Fruit fly (Drosophila melanogaster) whole organism, embryonic: ENCODE measurements around the gene VhaM9.7-c.

Source experiments
- Abd-B ChIP-seq: fragments of 200-800 bp; sonication (Bioruptor generic); optimal IDR thresholded peaks from 2 replicates; lab custom pipeline; 2018; ENCODE audit warnings: missing biosample characterization, mild to moderate bottlenecking, missing genetic modification characterization, moderate library complexity
- Asciz ChIP-seq: fragments of 200-800 bp; sonication (Bioruptor generic); optimal IDR thresholded peaks from 2 replicates; lab custom pipeline; 2017; ENCODE audit warnings: missing biosample characterization, mild to moderate bottlenecking, missing genetic modification characterization, missing genetic modification reagents
- Atf-2 ChIP-seq: fragments of 200-800 bp; sonication (Bioruptor generic); optimal IDR thresholded peaks from 2 replicates; lab custom pipeline; 2016; ENCODE audit warnings: missing biosample characterization, missing genetic modification characterization
- BEAF-32 ChIP-seq: fragments of 200-800 bp; sonication (Bioruptor generic); optimal IDR thresholded peaks from 3 replicates; lab custom pipeline; 2017; ENCODE audit warnings: missing biosample characterization, missing genetic modification characterization, mild to moderate bottlenecking, moderate library complexity, missing genetic modification reagents
- CG10147 ChIP-seq: fragments of 200-800 bp; sonication (Bioruptor generic); optimal IDR thresholded peaks from 2 replicates; lab custom pipeline; 2019; ENCODE audit warnings: missing biosample characterization, mild to moderate bottlenecking, missing genetic modification characterization, moderate library complexity
- CG10267 ChIP-seq: fragments of 200-800 bp; sonication (Bioruptor generic); optimal IDR thresholded peaks from 2 replicates; lab custom pipeline; 2018; ENCODE audit warnings: missing biosample characterization, mild to moderate bottlenecking, missing genetic modification characterization, moderate library complexity
- CG10543 ChIP-seq: fragments of 200-800 bp; sonication (Bioruptor generic); optimal IDR thresholded peaks from 3 replicates; lab custom pipeline; 2017; ENCODE audit warnings: missing biosample characterization, mild to moderate bottlenecking, missing genetic modification characterization, moderate library complexity
- CG11695 ChIP-seq: fragments of 200-800 bp; sonication (Bioruptor generic); IDR thresholded peaks from 3 replicates; pipeline ENCODE4 v1.3.6; 2022; ENCODE audit warnings: missing biosample characterization, missing genetic modification characterization
- CG13287 ChIP-seq: fragments of 200-800 bp; sonication (Bioruptor generic); IDR thresholded peaks from 2 replicates; pipeline ENCODE4 v1.3.6; 2022; ENCODE audit warnings: missing biosample characterization, missing genetic modification characterization; ENCODE audit not compliant: partially characterized antibody
- CG15073 ChIP-seq: fragments of 200-800 bp; sonication (Bioruptor generic); optimal IDR thresholded peaks from 2 replicates; lab custom pipeline; 2016; ENCODE audit warnings: missing biosample characterization, missing genetic modification characterization
- CG2199 ChIP-seq: fragments of 200-800 bp; sonication (Bioruptor generic); IDR thresholded peaks from 3 replicates; pipeline ENCODE4 v1.3.6; 2022; ENCODE audit warnings: missing biosample characterization, missing genetic modification characterization
- CG2875 ChIP-seq: fragments of 200-800 bp; sonication (Bioruptor generic); optimal IDR thresholded peaks from 2 replicates; lab custom pipeline; 2017; ENCODE audit warnings: missing biosample characterization, mild to moderate bottlenecking, missing genetic modification characterization, missing genetic modification reagents
- CG30020 ChIP-seq: fragments of 200-800 bp; optimal IDR thresholded peaks from 2 replicates; lab custom pipeline; 2019; ENCODE audit warnings: missing biosample characterization, mild to moderate bottlenecking, missing genetic modification characterization, moderate library complexity
- CG34224 ChIP-seq: fragments of 200-800 bp; sonication (Bioruptor generic); IDR thresholded peaks from 3 replicates; pipeline ENCODE4 v1.3.6; 2022; ENCODE audit warnings: missing biosample characterization, missing genetic modification characterization; ENCODE audit not compliant: partially characterized antibody
- CG4854 ChIP-seq: fragments of 200-800 bp; sonication (Bioruptor generic); optimal IDR thresholded peaks from 2 replicates; lab custom pipeline; 2016; ENCODE audit warnings: missing biosample characterization, missing genetic modification characterization, inconsistent platforms
- CG6654 ChIP-seq: fragments of 200-800 bp; sonication (Bioruptor generic); optimal IDR thresholded peaks from 2 replicates; lab custom pipeline; 2017; ENCODE audit warnings: missing biosample characterization, mild to moderate bottlenecking, missing genetic modification characterization
- CG6813 ChIP-seq: fragments of 200-800 bp; sonication (Bioruptor generic); optimal IDR thresholded peaks from 2 replicates; lab custom pipeline; 2017; ENCODE audit warnings: missing biosample characterization, missing genetic modification characterization, mild to moderate bottlenecking, moderate library complexity, missing genetic modification reagents
- CG6854 ChIP-seq: fragments of 200-800 bp; sonication (Bioruptor generic); optimal IDR thresholded peaks from 3 replicates; lab custom pipeline; 2017; ENCODE audit warnings: missing biosample characterization, mild to moderate bottlenecking, missing genetic modification characterization
- CG8359 ChIP-seq: fragments of 200-800 bp; sonication (Bioruptor generic); optimal IDR thresholded peaks from 2 replicates; lab custom pipeline; 2017; ENCODE audit warnings: missing biosample characterization, mild to moderate bottlenecking, missing genetic modification characterization, borderline replicate concordance
- CG8388 ChIP-seq: fragments of 200-800 bp; sonication (Bioruptor generic); optimal IDR thresholded peaks from 2 replicates; lab custom pipeline; 2019; ENCODE audit warnings: missing biosample characterization, mild to moderate bottlenecking, missing genetic modification characterization, moderate library complexity
- CG8765 ChIP-seq: fragments of 200-800 bp; sonication (Bioruptor generic); IDR thresholded peaks from 2 replicates; pipeline ENCODE4 v1.3.6; 2022; ENCODE audit warnings: missing biosample characterization, missing genetic modification characterization
- CG9932 ChIP-seq: fragments of 200-800 bp; sonication (Bioruptor generic); IDR thresholded peaks from 2 replicates; pipeline ENCODE4 v1.3.6; 2022; ENCODE audit warnings: missing biosample characterization, missing genetic modification characterization
- CHES-1-like ChIP-seq: fragments of 200-800 bp; sonication (Bioruptor generic); optimal IDR thresholded peaks from 2 replicates; lab custom pipeline; 2016; ENCODE audit warnings: missing biosample characterization, missing genetic modification characterization
- E2f2 ChIP-seq: fragments of 200-800 bp; sonication (Bioruptor generic); IDR thresholded peaks from 2 replicates; pipeline ENCODE4 v1.3.6; 2022; ENCODE audit warnings: missing biosample characterization, missing genetic modification characterization
- HLH54F ChIP-seq: fragments of 200-800 bp; sonication (Bioruptor generic); optimal IDR thresholded peaks from 3 replicates; lab custom pipeline; 2016; ENCODE audit warnings: missing biosample characterization, missing genetic modification characterization
- Hmx ChIP-seq: fragments of 200-800 bp; sonication (Bioruptor generic); optimal IDR thresholded peaks from 2 replicates; lab custom pipeline; 2016; ENCODE audit warnings: missing biosample characterization, missing genetic modification characterization
- Kr ChIP-seq: fragments of 200-800 bp; sonication (Bioruptor generic); optimal IDR thresholded peaks from 2 replicates; lab custom pipeline; 2017; ENCODE audit warnings: missing biosample characterization, mild to moderate bottlenecking, missing genetic modification characterization
- MBD-R2 ChIP-seq: fragments of 200-800 bp; sonication (Bioruptor generic); IDR thresholded peaks from 2 replicates; pipeline ENCODE4 v1.3.6; 2022; ENCODE audit warnings: missing biosample characterization, missing genetic modification characterization
- Tbp ChIP-seq: fragments of >200 bp; optimal IDR thresholded peaks from 2 replicates; lab custom pipeline; 2018; ENCODE audit warnings: missing biosample characterization, missing genetic modification characterization
- cg ChIP-seq: fragments of 200-800 bp; sonication (Bioruptor generic); optimal IDR thresholded peaks from 3 replicates; lab custom pipeline; 2019; ENCODE audit warnings: missing biosample characterization, mild to moderate bottlenecking, missing genetic modification characterization, moderate library complexity
- exex ChIP-seq: fragments of 200-800 bp; sonication (Bioruptor generic); optimal IDR thresholded peaks from 4 replicates; lab custom pipeline; 2018; ENCODE audit warnings: missing biosample characterization, mild to moderate bottlenecking, missing genetic modification characterization, moderate library complexity
- gcm ChIP-seq: fragments of 200-800 bp; sonication (Bioruptor generic); optimal IDR thresholded peaks from 2 replicates; lab custom pipeline; 2019; ENCODE audit warnings: missing biosample characterization, mild to moderate bottlenecking, missing genetic modification characterization, moderate library complexity
- gfzf ChIP-seq: fragments of 200-800 bp; sonication (Bioruptor generic); optimal IDR thresholded peaks from 2 replicates; lab custom pipeline; 2016; ENCODE audit warnings: missing biosample characterization, mild to moderate bottlenecking, missing genetic modification characterization, moderate library complexity
- hkb ChIP-seq, 2 experiments: fragments of 200-800 bp in 1 of 2; fragments of >200 bp in 1 of 2; sonication (Bioruptor generic) in 1 of 2; IDR thresholded peaks in 1 of 2; optimal IDR thresholded peaks in 1 of 2; 2 replicates each; pipeline versions ENCODE4 v1.3.6 to Lab custom; 2017 to 2022; ENCODE audit warnings: missing biosample characterization in 1 of 2, missing genetic modification characterization in 1 of 2
- kay ChIP-seq: fragments of 200-800 bp; sonication (Bioruptor generic); optimal IDR thresholded peaks from 2 replicates; lab custom pipeline; 2016; ENCODE audit warnings: missing biosample characterization, missing genetic modification characterization
- lbe ChIP-seq: fragments of 200-800 bp; sonication (Bioruptor generic); optimal IDR thresholded peaks from 2 replicates; lab custom pipeline; 2016; ENCODE audit warnings: missing biosample characterization, mild to moderate bottlenecking, missing genetic modification characterization
- pho ChIP-seq: fragments of 200-800 bp; sonication (Bioruptor generic); optimal IDR thresholded peaks from 2 replicates; lab custom pipeline; 2016; ENCODE audit warnings: missing biosample characterization, missing genetic modification characterization
- prd ChIP-seq, 3 experiments: fragments of >200 bp in 2 of 3; fragments of 200-800 bp in 1 of 3; sonication (Bioruptor generic) in 1 of 3; optimal IDR thresholded peaks in 2 of 3; IDR thresholded peaks in 1 of 3; 2 replicates in 2 of 3; 3 replicates in 1 of 3; pipeline versions ENCODE4 v1.3.6 to Lab custom; 2017 to 2022; ENCODE audit warnings: missing biosample characterization in 1 of 3, missing genetic modification characterization in 1 of 3
- pros ChIP-seq: fragments of 200-800 bp; sonication (Bioruptor generic); optimal IDR thresholded peaks from 3 replicates; lab custom pipeline; 2019; ENCODE audit warnings: missing biosample characterization, mild to moderate bottlenecking, missing genetic modification characterization, moderate library complexity
- run ChIP-seq: fragments of 200-800 bp; sonication (Bioruptor generic); optimal IDR thresholded peaks from 3 replicates; lab custom pipeline; 2018; ENCODE audit warnings: missing biosample characterization, mild to moderate bottlenecking, missing genetic modification characterization
- shn ChIP-seq: fragments of 200-800 bp; sonication (Bioruptor generic); optimal IDR thresholded peaks from 3 replicates; lab custom pipeline; 2016; ENCODE audit warnings: missing biosample characterization, missing genetic modification characterization
- stwl ChIP-seq: fragments of 200-800 bp; sonication (Bioruptor generic); optimal IDR thresholded peaks from 3 replicates; lab custom pipeline; 2018; ENCODE audit warnings: missing biosample characterization, mild to moderate bottlenecking, missing genetic modification characterization, moderate library complexity
- sug ChIP-seq: fragments of 200-800 bp; optimal IDR thresholded peaks from 2 replicates; lab custom pipeline; 2019; ENCODE audit warnings: missing biosample characterization, mild to moderate bottlenecking, missing genetic modification characterization, moderate library complexity
- toy ChIP-seq: fragments of 200-800 bp; sonication (Bioruptor generic); IDR thresholded peaks from 2 replicates; pipeline ENCODE4 v1.3.6; 2022; ENCODE audit warnings: missing biosample characterization, missing genetic modification characterization
- wdn ChIP-seq: fragments of 200-800 bp; sonication (Bioruptor generic); IDR thresholded peaks from 2 replicates; pipeline ENCODE4 v1.3.6; 2022; ENCODE audit warnings: missing biosample characterization, missing genetic modification characterization

The VhaM9.7-c gene

dm6 chr3L:4220679-4221078 lies 34.0 kb upstream of the VhaM9.7-c start (continued):
- TF ChIP-seq CG8359 (GFP tag; lab: Kevin White, UChicago): peak; percentile 26

dm6 chr3L:4219291-4220228 lies 32.9 kb upstream of the VhaM9.7-c start:
- TF ChIP-seq Hmx (GFP tag; lab: Kevin White, UChicago): no peak
- peak; percentile 23 for TF ChIP-seq Asciz (GFP tag; lab: Kevin White, UChicago)
- no peak for TF ChIP-seq HLH54F
- TF ChIP-seq gfzf (GFP tag; lab: Kevin White, UChicago): no peak
- TF ChIP-seq BEAF-32 (GFP tag; lab: Kevin White, UChicago): no peak
- TF ChIP-seq CG6854 (GFP tag; lab: Kevin White, UChicago): no peak
- no peak for TF ChIP-seq CG15073 (GFP tag; lab: Kevin White, UChicago)
- TF ChIP-seq CG13287: no peak
- peak; percentile 96 for TF ChIP-seq sug (tag; lab: Kevin White, UChicago)
- no peak for TF ChIP-seq CHES-1-like
- TF ChIP-seq shn (GFP tag; lab: Kevin White, UChicago): no peak
- no peak for TF ChIP-seq hkb (optimal IDR thresholded peaks at IDR 0.05; lab: Kevin White, UChicago)
- no peak for TF ChIP-seq hkb (GFP tag; IDR thresholded peaks at IDR 0.05; lab: Robert Waterston, UW)
- no peak for TF ChIP-seq CG8388 (GFP tag; lab: Kevin White, UChicago)
- TF ChIP-seq kay (GFP tag; lab: Kevin White, UChicago): no peak
- TF ChIP-seq Atf-2 (GFP tag; lab: Kevin White, UChicago): no peak
- peak; percentile 55 for TF ChIP-seq pros (GFP tag; lab: Kevin White, UChicago)
- no peak for TF ChIP-seq CG4854 (GFP tag; lab: Kevin White, UChicago)
- TF ChIP-seq CG10267 (tag; lab: Kevin White, UChicago): no peak
- TF ChIP-seq CG6813: peak; percentile 22
- TF ChIP-seq prd (optimal IDR thresholded peaks at IDR 0.05; lab: Kevin White, UChicago): no peak
- TF ChIP-seq prd (GFP tag; IDR thresholded peaks at IDR 0.05; lab: Robert Waterston, UW): no peak
- no peak for TF ChIP-seq cg (GFP tag; lab: Kevin White, UChicago)
- TF ChIP-seq Tbp (GFP tag; lab: Kevin White, UChicago): no peak
- no peak for TF ChIP-seq CG30020 (tag; lab: Kevin White, UChicago)
- TF ChIP-seq CG11695 (GFP tag; lab: Robert Waterston, UW): no peak
- TF ChIP-seq MBD-R2 (GFP tag; lab: Robert Waterston, UW): 0 out of 2 replicates have a peak, but pooled peaks have one; percentile 11
- peak; percentile 99 for TF ChIP-seq exex
- no peak for TF ChIP-seq Abd-B (GFP tag; lab: Kevin White, UChicago)
- TF ChIP-seq stwl: peak; percentile 3
- TF ChIP-seq CG34224 (GFP tag; lab: Robert Waterston, UW): no peak
- TF ChIP-seq E2f2: no peak
- peak; percentile 96 for TF ChIP-seq CG6654 (GFP tag; lab: Kevin White, UChicago)
- TF ChIP-seq CG8765 (GFP tag; lab: Robert Waterston, UW): no peak
- peak; percentile 16 for TF ChIP-seq Kr (GFP tag; lab: Kevin White, UChicago)
- no peak for TF ChIP-seq CG10147
- no peak for TF ChIP-seq pho (GFP tag; lab: Kevin White, UChicago)
- TF ChIP-seq gcm (GFP tag; lab: Kevin White, UChicago): no peak
- TF ChIP-seq lbe (GFP tag; lab: Kevin White, UChicago): no peak
- TF ChIP-seq toy (GFP tag; lab: Robert Waterston, UW): 0 out of 2 replicates have a peak, but pooled peaks have one; percentile 17
- TF ChIP-seq wdn (GFP tag; lab: Robert Waterston, UW): no peak
- TF ChIP-seq CG2875 (GFP tag; lab: Kevin White, UChicago): peak; percentile 30
- no peak for TF ChIP-seq CG9932 (GFP tag; lab: Robert Waterston, UW)
- TF ChIP-seq CG10543 (GFP tag; lab: Kevin White, UChicago): peak; percentile 70
- TF ChIP-seq CG2199: peak; percentile 68; the same call in 1 of the 3 replicates
- no peak for TF ChIP-seq run
